Worm (Caenorhabditis elegans) whole organism, young adult: ENCODE data around the gene srsx-12.

ENCODE experiments used
- F57A8.1 ChIP-seq: fragments of 200-800 bp; sonication (Bioruptor generic); optimal IDR thresholded peaks from 2 replicates; lab custom pipeline; 2018; ENCODE audit warnings: mild to moderate bottlenecking, missing genetic modification characterization, moderate library complexity, missing compliant biosample characterization
- T26A5.8 ChIP-seq: sonication (generic microtip); optimal IDR thresholded peaks from 2 replicates; lab custom pipeline; 2016; ENCODE audit warnings: missing genetic modification characterization, missing compliant biosample characterization
- Y53F4B.3 ChIP-seq: fragments of 200-800 bp; sonication (Bioruptor generic); IDR thresholded peaks from 2 replicates; pipeline ENCODE4 v1.3.6; 2022; ENCODE audit warnings: missing genetic modification reagents, missing genetic modification characterization, missing compliant biosample characterization
- ets-4 ChIP-seq: fragments of 200-800 bp; sonication (Bioruptor generic); optimal IDR thresholded peaks from 2 replicates; lab custom pipeline; 2018; ENCODE audit warnings: mild to moderate bottlenecking, missing genetic modification characterization, missing compliant biosample characterization
- lsy-27 ChIP-seq: sonication (generic microtip); optimal IDR thresholded peaks from 2 replicates; lab custom pipeline; 2017; ENCODE audit warnings: missing genetic modification characterization, mild to moderate bottlenecking, missing compliant biosample characterization, antibody characterized with exemption, missing genotype, borderline replicate concordance; ENCODE audit not compliant: insufficient read depth
- nfyb-1 ChIP-seq: fragments of 200-800 bp; sonication (Bioruptor generic); IDR thresholded peaks from 2 replicates; pipeline ENCODE4 v1.3.6; 2022; ENCODE audit warnings: missing genetic modification reagents, missing genetic modification characterization, missing compliant biosample characterization
- repo-1 ChIP-seq: sonication (generic microtip); optimal IDR thresholded peaks from 2 replicates; lab custom pipeline; 2017; ENCODE audit warnings: mild to moderate bottlenecking, missing genetic modification characterization, missing compliant biosample characterization
- unc-130 ChIP-seq: sonication (generic microtip); optimal IDR thresholded peaks from 2 replicates; lab custom pipeline; 2016; ENCODE audit warnings: missing genetic modification reagents, missing genetic modification characterization, missing compliant biosample characterization
- ztf-18 ChIP-seq: sonication (generic microtip); optimal IDR thresholded peaks from 2 replicates; lab custom pipeline; 2016; ENCODE audit warnings: missing genotype, mild to moderate bottlenecking, missing genetic modification characterization, missing compliant biosample characterization

Gene srsx-12

DNA sequence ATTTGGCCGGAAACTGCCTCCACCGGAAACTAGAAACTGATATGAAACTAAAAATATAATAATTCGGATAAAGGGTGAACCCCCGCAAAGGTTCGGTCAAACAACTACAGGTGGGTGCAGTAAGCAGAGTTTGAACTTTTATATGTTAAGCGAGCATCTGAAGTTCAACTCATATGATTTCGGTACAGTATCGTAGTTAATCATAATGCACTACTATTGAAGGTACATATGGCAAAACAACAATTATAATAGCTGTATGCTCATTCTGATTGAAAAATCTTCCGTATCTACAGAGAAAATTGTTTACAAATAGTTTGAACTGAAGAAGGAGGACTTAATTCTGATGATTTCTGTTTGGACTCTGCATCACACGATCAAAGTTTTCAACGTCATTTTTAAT, 47.5 kb downstream of the srsx-12 start (continued):
- TF ChIP-seq ztf-18 (tag; lab: Kevin White, UChicago), result no peak
- TF ChIP-seq repo-1 (tag; lab: Kevin White, UChicago), result no peak
- TF ChIP-seq nfyb-1 (GFP tag; lab: Robert Waterston, UW), result no peak

- TF ChIP-seq unc-130 (GFP tag; lab: Kevin White, UChicago) (no peak), T26A5.8 (tag; lab: Kevin White, UChicago) (no peak), F57A8.1 (GFP tag; lab: Kevin White, UChicago) (no peak), Y53F4B.3 (no peak), ets-4 (GFP tag; lab: Kevin White, UChicago) (no peak), lsy-27 (tag; lab: Kevin White, UChicago) (no peak)
- TF ChIP-seq, all 124 proteins: peak for 0
These were observed 48.0 kb downstream of the srsx-12 start, which contains the start of gene C02E7.10 for ce11 chrV:4932814-4933213. TSS of gene C02E7.10 (minus strand) at chrV:4933045.
